Worm (Caenorhabditis elegans) whole organism, L4 larva: ENCODE measurements around the gene C16D9.9.

Source experiments
- aha-1 ChIP-seq: fragments of 150-350 bp; peaks from one replicate; lab custom pipeline; 2014; ENCODE audit warnings: missing biosample characterization, missing genetic modification characterization
- aly-2 ChIP-seq: sonication (generic microtip); optimal IDR thresholded peaks from 2 replicates; lab custom pipeline; 2018; ENCODE audit warnings: missing biosample characterization, missing genetic modification characterization
- ama-1 ChIP-seq: fragments of 150-350 bp; optimal IDR thresholded peaks from 2 replicates; lab custom pipeline; 2014; ENCODE audit warnings: inconsistent platforms, mixed read lengths
- arid-1 ChIP-seq: fragments of 200-800 bp; sonication (Bioruptor generic); conservative IDR thresholded peaks from 2 replicates; pipeline ENCODE4 v1.3.6; 2022; ENCODE audit warnings: missing genetic modification reagents, missing genetic modification characterization, missing compliant biosample characterization
- fos-1 ChIP-seq: fragments of 150-350 bp; optimal IDR thresholded peaks from 2 replicates; lab custom pipeline; 2014; ENCODE audit warnings: missing biosample characterization, missing genetic modification characterization
- gei-8 ChIP-seq: fragments of 200-800 bp; sonication (Bioruptor generic); optimal IDR thresholded peaks from 2 replicates; lab custom pipeline; 2018; ENCODE audit warnings: mild to moderate bottlenecking, missing genetic modification characterization, missing compliant biosample characterization
- hlh-11 ChIP-seq: fragments of 200-800 bp; sonication (Bioruptor generic); optimal IDR thresholded peaks from 2 replicates; lab custom pipeline; 2018; ENCODE audit warnings: mild to moderate bottlenecking, missing genetic modification characterization, missing compliant biosample characterization
- hlh-30 ChIP-seq: sonication (generic microtip); optimal IDR thresholded peaks from 2 replicates; lab custom pipeline; 2017; ENCODE audit warnings: antibody characterized with exemption, mild to moderate bottlenecking, missing genetic modification characterization, missing compliant biosample characterization; ENCODE audit not compliant: insufficient read depth
- lir-3 ChIP-seq: sonication (generic microtip); optimal IDR thresholded peaks from 2 replicates; lab custom pipeline; 2016; ENCODE audit warnings: mild to moderate bottlenecking, missing genetic modification characterization, missing compliant biosample characterization
- lsy-2 ChIP-seq, 2 experiments: fragments of 150-350 bp in 1 of 2; sonication (generic microtip) in 1 of 2; optimal IDR thresholded peaks; 2 replicates each; lab custom pipeline; 2014 to 2017; ENCODE audit warnings: missing biosample characterization in 2 of 2, missing genetic modification characterization in 2 of 2
- rbr-2 ChIP-seq: sonication (generic microtip); optimal IDR thresholded peaks from 2 replicates; lab custom pipeline; 2016; ENCODE audit warnings: missing genotype, missing genetic modification characterization, missing compliant biosample characterization
- snpc-4 ChIP-seq: fragments of 150-350 bp; optimal IDR thresholded peaks from 2 replicates; lab custom pipeline; 2014; ENCODE audit warnings: missing biosample characterization, missing genetic modification characterization
- tag-97 ChIP-seq: fragments of 200-800 bp; sonication (Bioruptor generic); IDR thresholded peaks from 2 replicates; pipeline ENCODE4 v1.3.6; 2022; ENCODE audit warnings: missing genetic modification characterization, missing compliant biosample characterization
- unc-62 ChIP-seq, 3 experiments: fragments of 150-350 bp in 1 of 3; sonication (generic microtip); optimal IDR thresholded peaks in 2 of 3; peaks in 1 of 3; 1 replicate in 1 of 3; 2 replicates in 2 of 3; lab custom pipeline; 2014 to 2017; ENCODE audit warnings: missing biosample characterization in 3 of 3, missing genetic modification characterization in 3 of 3, missing genetic modification reagents in 3 of 3, missing genotype in 1 of 3

DNA sequence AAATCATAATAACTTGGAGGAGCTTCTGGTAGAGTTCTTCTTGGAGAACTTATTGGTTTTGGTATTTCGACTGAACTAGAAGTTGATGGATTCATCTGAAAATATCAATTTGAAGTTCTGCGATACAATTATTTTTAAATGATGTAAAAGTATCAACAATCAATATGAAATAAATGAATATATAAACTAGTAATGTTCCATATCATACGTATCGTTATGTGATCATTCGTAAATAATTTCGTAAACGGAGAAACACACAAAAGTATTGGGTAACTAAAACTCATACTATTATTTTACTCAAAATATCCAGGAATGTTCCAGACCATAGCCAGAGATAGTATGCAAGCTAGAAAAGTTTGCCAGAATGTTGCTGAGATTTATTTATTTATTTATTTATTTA lies 42.3 kb downstream of the C16D9.9 start, which contains the start of gene W02D7.8:
- TF ChIP-seq snpc-4 (tag; lab: Kevin White, UChicago), result no peak
- no peak for TF ChIP-seq hlh-11 (tag; lab: Kevin White, UChicago)
- no peak for TF ChIP-seq lir-3 (tag; lab: Kevin White, UChicago)
- no peak for TF ChIP-seq hlh-30 (tag; lab: Kevin White, UChicago)
- TF ChIP-seq fos-1 (tag; lab: Kevin White, UChicago), result no peak
- no peak for TF ChIP-seq aha-1 (tag; lab: Kevin White, UChicago)
- no peak for TF ChIP-seq rbr-2 (tag; lab: Kevin White, UChicago)
- no peak for TF ChIP-seq arid-1 (GFP tag; lab: Robert Waterston, UW)
- no peak for TF ChIP-seq tag-97 (GFP tag; lab: Robert Waterston, UW)
- TF ChIP-seq lsy-2 (tag; optimal IDR thresholded peaks at IDR 0.05; lab: Kevin White, UChicago), result no peak
- no peak for TF ChIP-seq unc-62 (GFP tag; optimal IDR thresholded peaks at IDR 0.05 in 1 of 2; lab: Kevin White, UChicago)
- TF ChIP-seq unc-62 (tag; optimal IDR thresholded peaks at IDR 0.05; lab: Kevin White, UChicago), result no peak
- TF ChIP-seq aly-2 (tag; lab: Kevin White, UChicago), result no peak
- TF ChIP-seq gei-8, result no peak
- TF ChIP-seq ama-1, result no peak
